Fruit fly (Drosophila melanogaster) whole organism, prepupa: Measurements from ENCODE around the gene CG18269.

Experiments
- CG16779 ChIP-seq: fragments of 200-800 bp; sonication (Bioruptor generic); optimal IDR thresholded peaks from 3 replicates; lab custom pipeline; 2017; ENCODE audit warnings: missing biosample characterization, mild to moderate bottlenecking, missing genetic modification characterization
- CG6792 ChIP-seq: fragments of 200-800 bp; sonication (Bioruptor generic); optimal IDR thresholded peaks from 3 replicates; lab custom pipeline; 2016; ENCODE audit warnings: missing biosample characterization, missing genetic modification characterization
- Eip93F ChIP-seq: fragments of 200-800 bp; sonication (Bioruptor generic); optimal IDR thresholded peaks from 2 replicates; lab custom pipeline; 2016; ENCODE audit warnings: missing biosample characterization, mild to moderate bottlenecking, missing genetic modification characterization
- dsx ChIP-seq: fragments of 200-800 bp; optimal IDR thresholded peaks from 3 replicates; lab custom pipeline; 2019; ENCODE audit warnings: missing biosample characterization, mild to moderate bottlenecking, missing genetic modification characterization, moderate library complexity; ENCODE audit not compliant: poor library complexity, severe bottlenecking

dm6 chr2L:5550735-5551134, 903 bp upstream of the CG18269 start, which contains the start of gene CG14014:
- TF ChIP-seq CG16779 (tag; lab: Kevin White, UChicago) (no peak), dsx (GFP tag; lab: Kevin White, UChicago) (no peak), Eip93F (GFP tag; lab: Kevin White, UChicago) (no peak), CG6792 (GFP tag; lab: Kevin White, UChicago) (no peak)
